Fruit fly (Drosophila melanogaster) ovary, adult (tissue): Measurements from ENCODE around the gene BNIP3.
A peak's percentile ranks its signal among the peaks of the same experiment; 100 is the strongest.

ENCODE experiments used
- CG17801 ChIP-seq: fragments of 200-800 bp; optimal IDR thresholded peaks from 2 replicates; lab custom pipeline; 2019; ENCODE audit warnings: missing biosample characterization, mild to moderate bottlenecking, missing genetic modification characterization, moderate library complexity; ENCODE audit not compliant: partially characterized antibody

BNIP3 gene

dm6 chr3L:20518805-20519503, at the start of gene BNIP3:
Gene BNIP3, minus strand, starts transcription at chr3L:20519393.
- no peak for TF ChIP-seq CG17801 (GFP tag; lab: Kevin White, UChicago)

dm6 chr3L:20565561-20566128, 46.5 kb upstream of the BNIP3 start:
- TF ChIP-seq CG17801 (GFP tag; lab: Kevin White, UChicago), result no peak

dm6 chr3L:20563767-20564166, 44.6 kb upstream of the BNIP3 start:
- TF ChIP-seq CG17801 (GFP tag; lab: Kevin White, UChicago), result no peak

dm6 chr3L:20562649-20563048, 43.5 kb upstream of the BNIP3 start:
- no peak for TF ChIP-seq CG17801 (GFP tag; lab: Kevin White, UChicago)

dm6 chr3L:20557065-20557464, 37.9 kb upstream of the BNIP3 start:
- no peak for TF ChIP-seq CG17801 (GFP tag; lab: Kevin White, UChicago)

dm6 chr3L:20556371-20556770, 37.2 kb upstream of the BNIP3 start:
- TF ChIP-seq CG17801 (GFP tag; lab: Kevin White, UChicago), result no peak

- TF ChIP-seq CG17801 (GFP tag; lab: Kevin White, UChicago), result no peak
Observed at dm6 chr3L:20551862-20552261, 32.7 kb upstream of the BNIP3 start.

dm6 chr3L:20549358-20549757, 30.2 kb upstream of the BNIP3 start:
- no peak for TF ChIP-seq CG17801 (GFP tag; lab: Kevin White, UChicago)

- TF ChIP-seq CG17801 (GFP tag; lab: Kevin White, UChicago), result no peak
Observed at dm6 chr3L:20548201-20548854, 29.1 kb upstream of the BNIP3 start.

- TF ChIP-seq CG17801 (GFP tag; lab: Kevin White, UChicago), result no peak
Observed at dm6 chr3L:20540975-20541951, 22.1 kb upstream of the BNIP3 start.

- TF ChIP-seq CG17801 (GFP tag; lab: Kevin White, UChicago), result peak; percentile 78
Observed at dm6 chr3L:20540182-20540974, 21.2 kb upstream of the BNIP3 start, which contains the start of gene Rcd2. Gene Rcd2, minus strand, starts transcription at chr3L:20540417.

dm6 chr3L:20539116-20539990, 20.2 kb upstream of the BNIP3 start:
- no peak for TF ChIP-seq CG17801 (GFP tag; lab: Kevin White, UChicago)

dm6 chr3L:20538458-20538857, 19.3 kb upstream of the BNIP3 start:
- no peak for TF ChIP-seq CG17801 (GFP tag; lab: Kevin White, UChicago)
